Fruit fly (Drosophila melanogaster) whole organism, embryonic: ENCODE measurements around the gene CG13359.

Experiments used
- Aef1 ChIP-seq: fragments of 200-800 bp; sonication (Bioruptor generic); IDR thresholded peaks from 3 replicates; pipeline ENCODE4 v1.3.6; 2022; ENCODE audit warnings: missing biosample characterization, missing genetic modification characterization
- B-H1 ChIP-seq: fragments of 200-800 bp; sonication (Bioruptor generic); IDR thresholded peaks from 3 replicates; pipeline ENCODE4 v1.3.6; 2022; ENCODE audit warnings: missing biosample characterization, missing genetic modification characterization
- Bteb2 ChIP-seq: fragments of 200-800 bp; sonication (Bioruptor generic); optimal IDR thresholded peaks from 2 replicates; lab custom pipeline; 2016; ENCODE audit warnings: missing biosample characterization, missing genetic modification characterization
- CG10147 ChIP-seq: fragments of 200-800 bp; sonication (Bioruptor generic); optimal IDR thresholded peaks from 2 replicates; lab custom pipeline; 2019; ENCODE audit warnings: missing biosample characterization, mild to moderate bottlenecking, missing genetic modification characterization, moderate library complexity
- CG10209 ChIP-seq: fragments of 200-800 bp; sonication (Bioruptor generic); optimal IDR thresholded peaks from 3 replicates; lab custom pipeline; 2017; ENCODE audit warnings: missing biosample characterization, mild to moderate bottlenecking, missing genetic modification characterization, missing genetic modification reagents
- CG10321 ChIP-seq: fragments of 200-800 bp; sonication (Bioruptor generic); IDR thresholded peaks from 2 replicates; pipeline ENCODE4 v1.3.6; 2022; ENCODE audit warnings: missing biosample characterization, missing genetic modification characterization
- CG11695 ChIP-seq: fragments of 200-800 bp; sonication (Bioruptor generic); IDR thresholded peaks from 3 replicates; pipeline ENCODE4 v1.3.6; 2022; ENCODE audit warnings: missing biosample characterization, missing genetic modification characterization
- CG11723 ChIP-seq: fragments of 200-800 bp; sonication (Bioruptor generic); optimal IDR thresholded peaks from 2 replicates; lab custom pipeline; 2017; ENCODE audit warnings: missing biosample characterization, mild to moderate bottlenecking, missing genetic modification characterization
- CG12104 ChIP-seq: fragments of 200-800 bp; sonication (Bioruptor generic); optimal IDR thresholded peaks from 3 replicates; lab custom pipeline; 2016; ENCODE audit warnings: missing biosample characterization, missing genetic modification characterization
- CG13296 ChIP-seq: fragments of 200-800 bp; sonication (Bioruptor generic); optimal IDR thresholded peaks from 3 replicates; lab custom pipeline; 2018; ENCODE audit warnings: missing biosample characterization, mild to moderate bottlenecking, missing genetic modification characterization
- CG14014 ChIP-seq: fragments of 200-800 bp; sonication (Bioruptor generic); IDR thresholded peaks from 2 replicates; pipeline ENCODE4 v1.3.6; 2022; ENCODE audit warnings: missing biosample characterization, missing genetic modification characterization
- CG17385 ChIP-seq: fragments of 200-800 bp; sonication (Bioruptor generic); optimal IDR thresholded peaks from 3 replicates; lab custom pipeline; 2018; ENCODE audit warnings: missing biosample characterization, mild to moderate bottlenecking, missing genetic modification characterization
- CG18476 ChIP-seq: fragments of 200-800 bp; sonication (Bioruptor generic); optimal IDR thresholded peaks from 2 replicates; lab custom pipeline; 2016; ENCODE audit warnings: missing biosample characterization, mild to moderate bottlenecking, missing genetic modification characterization
- CG2202 ChIP-seq: fragments of 200-800 bp; sonication (Bioruptor generic); optimal IDR thresholded peaks from 2 replicates; lab custom pipeline; 2018; ENCODE audit warnings: missing biosample characterization, mild to moderate bottlenecking, missing genetic modification characterization
- CG42726 ChIP-seq: fragments of 200-800 bp; sonication (Bioruptor generic); IDR thresholded peaks from 2 replicates; pipeline ENCODE4 v1.3.6; 2022; ENCODE audit warnings: missing biosample characterization, missing genetic modification characterization; ENCODE audit not compliant: partially characterized antibody
- CG4730 ChIP-seq: fragments of 200-800 bp; sonication (Bioruptor generic); IDR thresholded peaks from 2 replicates; pipeline ENCODE4 v1.3.6; 2022; ENCODE audit warnings: missing biosample characterization, missing genetic modification characterization
- CG6765 ChIP-seq: fragments of 200-800 bp; sonication (Bioruptor generic); optimal IDR thresholded peaks from 3 replicates; lab custom pipeline; 2017; ENCODE audit warnings: missing biosample characterization, mild to moderate bottlenecking, missing genetic modification characterization
- CG8359 ChIP-seq: fragments of 200-800 bp; sonication (Bioruptor generic); optimal IDR thresholded peaks from 2 replicates; lab custom pipeline; 2017; ENCODE audit warnings: missing biosample characterization, mild to moderate bottlenecking, missing genetic modification characterization, borderline replicate concordance
- CG8944 ChIP-seq: fragments of 200-800 bp; sonication (Bioruptor generic); optimal IDR thresholded peaks from 3 replicates; lab custom pipeline; 2016; ENCODE audit warnings: missing biosample characterization, missing genetic modification characterization
- CG9609 ChIP-seq: fragments of 200-800 bp; sonication (Bioruptor generic); optimal IDR thresholded peaks from 3 replicates; lab custom pipeline; 2016; ENCODE audit warnings: missing biosample characterization, missing genetic modification characterization
- CG9876 ChIP-seq: fragments of 200-800 bp; sonication (Bioruptor generic); optimal IDR thresholded peaks from 2 replicates; lab custom pipeline; 2016; ENCODE audit warnings: missing biosample characterization, missing genetic modification characterization
- CHES-1-like ChIP-seq: fragments of 200-800 bp; sonication (Bioruptor generic); optimal IDR thresholded peaks from 2 replicates; lab custom pipeline; 2016; ENCODE audit warnings: missing biosample characterization, missing genetic modification characterization
- Chrac-16 ChIP-seq: fragments of 200-800 bp; sonication (Bioruptor generic); optimal IDR thresholded peaks from 3 replicates; lab custom pipeline; 2016; ENCODE audit warnings: missing biosample characterization, missing genetic modification characterization
- D19B ChIP-seq: fragments of 200-800 bp; sonication (Bioruptor generic); optimal IDR thresholded peaks from 2 replicates; lab custom pipeline; 2017; ENCODE audit warnings: missing biosample characterization, mild to moderate bottlenecking, missing genetic modification characterization
- Dad ChIP-seq: fragments of 200-800 bp; sonication (Bioruptor generic); optimal IDR thresholded peaks from 3 replicates; lab custom pipeline; 2016; ENCODE audit warnings: missing biosample characterization, missing genetic modification characterization
- Dip3 ChIP-seq: fragments of 200-800 bp; sonication (Bioruptor generic); optimal IDR thresholded peaks from 3 replicates; lab custom pipeline; 2016; ENCODE audit warnings: missing biosample characterization, missing genetic modification characterization
- Dp ChIP-seq: fragments of 200-800 bp; sonication (Bioruptor generic); optimal IDR thresholded peaks from 2 replicates; lab custom pipeline; 2018; ENCODE audit warnings: missing biosample characterization, mild to moderate bottlenecking, missing genetic modification characterization, moderate library complexity
- Gug ChIP-seq: fragments of 200-800 bp; sonication (Bioruptor generic); IDR thresholded peaks from 4 replicates; pipeline ENCODE4 v1.3.6; 2022; ENCODE audit warnings: missing biosample characterization, missing genetic modification characterization
- HmgD ChIP-seq: fragments of 200-800 bp; sonication (Bioruptor generic); optimal IDR thresholded peaks from 3 replicates; lab custom pipeline; 2016; ENCODE audit warnings: missing biosample characterization, missing genetic modification characterization
- Hsf ChIP-seq: fragments of 200-800 bp; sonication (Bioruptor generic); optimal IDR thresholded peaks from 3 replicates; lab custom pipeline; 2016; ENCODE audit warnings: missing biosample characterization, missing genetic modification characterization
- Kr ChIP-seq: fragments of 200-800 bp; sonication (Bioruptor generic); optimal IDR thresholded peaks from 2 replicates; lab custom pipeline; 2017; ENCODE audit warnings: missing biosample characterization, mild to moderate bottlenecking, missing genetic modification characterization
- Lpt ChIP-seq: fragments of >200 bp; optimal IDR thresholded peaks from 2 replicates; lab custom pipeline; 2018; ENCODE audit warnings: missing biosample characterization, missing genetic modification characterization
- NFAT ChIP-seq: fragments of 200-800 bp; sonication (Bioruptor generic); IDR thresholded peaks from 2 replicates; pipeline ENCODE4 v1.3.6; 2022; ENCODE audit warnings: missing biosample characterization, missing genetic modification characterization
- Rfx ChIP-seq: fragments of 200-800 bp; sonication (Bioruptor generic); IDR thresholded peaks from 2 replicates; pipeline ENCODE4 v1.3.6; 2022; ENCODE audit warnings: missing biosample characterization, missing genetic modification characterization
- Spps ChIP-seq: fragments of 200-800 bp; sonication (Bioruptor generic); optimal IDR thresholded peaks from 2 replicates; lab custom pipeline; 2018; ENCODE audit warnings: missing biosample characterization, mild to moderate bottlenecking, missing genetic modification characterization
- ara ChIP-seq: fragments of 200-800 bp; sonication (Bioruptor generic); IDR thresholded peaks from 2 replicates; pipeline ENCODE4 v1.3.6; 2022; ENCODE audit warnings: missing biosample characterization, missing genetic modification characterization
- ase ChIP-seq: fragments of 200-800 bp; sonication (Bioruptor generic); IDR thresholded peaks from 3 replicates; pipeline ENCODE4 v1.3.6; 2022; ENCODE audit warnings: missing biosample characterization, missing genetic modification characterization
- dm ChIP-seq: fragments of 200-800 bp; sonication (Bioruptor generic); optimal IDR thresholded peaks from 3 replicates; lab custom pipeline; 2016; ENCODE audit warnings: missing biosample characterization, missing genetic modification characterization
- dmrt99B ChIP-seq: fragments of 200-800 bp; sonication (Bioruptor generic); optimal IDR thresholded peaks from 2 replicates; lab custom pipeline; 2018; ENCODE audit warnings: missing biosample characterization, mild to moderate bottlenecking, missing genetic modification characterization, moderate library complexity
- eve ChIP-seq, 2 experiments: fragments of >200 bp; optimal IDR thresholded peaks; 2 replicates each; lab custom pipeline; 2017; ENCODE audit warnings: missing biosample characterization in 2 of 2, missing genetic modification characterization in 2 of 2
- gcm2 ChIP-seq: fragments of 200-800 bp; sonication (Bioruptor generic); optimal IDR thresholded peaks from 2 replicates; lab custom pipeline; 2016; ENCODE audit warnings: missing biosample characterization, missing genetic modification characterization
- gem ChIP-seq: fragments of 200-800 bp; sonication (Bioruptor generic); optimal IDR thresholded peaks from 2 replicates; lab custom pipeline; 2019; ENCODE audit warnings: missing biosample characterization, mild to moderate bottlenecking, missing genetic modification characterization, moderate library complexity
- hb ChIP-seq: fragments of 200-800 bp; sonication (Bioruptor generic); IDR thresholded peaks from 3 replicates; pipeline ENCODE4 v1.3.6; 2022; ENCODE audit warnings: missing biosample characterization, missing genetic modification characterization; ENCODE audit not compliant: partially characterized antibody
- oc ChIP-seq: fragments of 200-800 bp; sonication (Bioruptor generic); optimal IDR thresholded peaks from 2 replicates; lab custom pipeline; 2018; ENCODE audit warnings: missing biosample characterization, mild to moderate bottlenecking, missing genetic modification characterization, moderate library complexity
- ro ChIP-seq: fragments of 200-800 bp; sonication (Bioruptor generic); IDR thresholded peaks from 2 replicates; pipeline ENCODE4 v1.3.6; 2022; ENCODE audit warnings: missing biosample characterization, missing genetic modification characterization
- row ChIP-seq: fragments of 200-800 bp; sonication (Bioruptor generic); IDR thresholded peaks from 3 replicates; pipeline ENCODE4 v1.3.6; 2022; ENCODE audit warnings: missing biosample characterization, missing genetic modification characterization
- sob ChIP-seq: fragments of 200-800 bp; sonication (Bioruptor generic); IDR thresholded peaks from 2 replicates; pipeline ENCODE4 v1.3.6; 2022; ENCODE audit warnings: missing biosample characterization, missing genetic modification characterization
- vnd ChIP-seq: fragments of 200-800 bp; sonication (Bioruptor generic); IDR thresholded peaks from 3 replicates; pipeline ENCODE4 v1.3.6; 2022; ENCODE audit warnings: missing biosample characterization, missing genetic modification characterization; ENCODE audit not compliant: partially characterized antibody
- vvl ChIP-seq: fragments of 200-800 bp; sonication (Bioruptor generic); IDR thresholded peaks from 2 replicates; pipeline ENCODE4 v1.3.6; 2022; ENCODE audit warnings: missing biosample characterization, missing genetic modification characterization

CG13359 gene

DNA sequence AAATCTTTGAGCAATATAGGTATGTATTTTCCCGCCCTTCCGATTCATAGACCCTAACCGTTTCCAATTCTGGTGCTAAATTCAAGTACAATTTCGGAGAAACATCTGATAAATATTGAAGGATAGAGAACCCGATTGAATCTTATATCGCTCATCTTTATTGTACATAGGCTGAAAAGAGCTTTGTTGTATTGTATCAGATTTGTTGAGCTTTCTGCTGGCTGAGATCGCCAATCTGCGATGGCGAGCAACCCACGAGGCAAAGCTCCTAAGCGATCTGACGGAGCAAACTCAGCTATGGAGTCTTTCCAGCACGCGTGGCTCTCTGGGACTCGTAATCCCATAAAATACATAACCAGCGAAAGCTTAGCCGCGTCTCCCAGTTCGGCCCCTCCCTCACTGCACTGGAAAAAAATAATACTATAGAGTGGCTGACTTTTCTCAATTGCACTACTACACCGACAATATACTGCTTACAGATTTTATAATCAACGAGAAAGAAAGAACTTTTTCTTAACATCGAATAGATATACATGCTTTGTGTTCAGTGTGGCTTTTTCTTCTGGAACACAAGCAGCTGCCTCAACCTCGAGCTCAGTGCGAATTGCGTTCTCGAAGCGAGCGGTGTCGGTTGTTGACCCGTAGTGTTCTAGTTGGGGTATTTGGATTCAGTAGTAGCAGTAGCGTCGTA is 47.5 kb downstream of the CG13359 start (continued):
- TF ChIP-seq CG10147: peak; percentile 86
- TF ChIP-seq ro (GFP tag; lab: Robert Waterston, UW): no peak
- TF ChIP-seq Spps (tag; lab: Kevin White, UChicago): no peak
- peak; percentile 87 for TF ChIP-seq gem (tag; lab: Kevin White, UChicago)
- TF ChIP-seq CG9609 (GFP tag; lab: Kevin White, UChicago): peak; percentile 75
- peak; percentile 64; the same call in 1 of the 3 replicates for TF ChIP-seq ase (GFP tag; lab: Robert Waterston, UW)
- TF ChIP-seq Dp (GFP tag; lab: Kevin White, UChicago): no peak
- TF ChIP-seq gcm2 (GFP tag; lab: Kevin White, UChicago): peak; percentile 78
- peak; percentile 55; the same call in 1 of the 3 replicates for TF ChIP-seq B-H1
- peak; percentile 76 for TF ChIP-seq ara
- peak; percentile 87 for TF ChIP-seq CG14014
- peak; percentile 80; the same call in 3 of the 4 replicates for TF ChIP-seq Gug (GFP tag; lab: Robert Waterston, UW)
- TF ChIP-seq sob (GFP tag; lab: Robert Waterston, UW): peak; percentile 92
- TF ChIP-seq NFAT: peak; percentile 94
- peak; percentile 72 for TF ChIP-seq CG13296 (GFP tag; lab: Kevin White, UChicago)
- peak; percentile 68 for TF ChIP-seq oc (tag; lab: Kevin White, UChicago)
- TF ChIP-seq eve (GFP tag; optimal IDR thresholded peaks at IDR 0.05; lab: Kevin White, UChicago): no peak
- TF ChIP-seq CG2202 (tag; lab: Kevin White, UChicago): no peak
- TF ChIP-seq CG10209: peak; percentile 80
- TF ChIP-seq CG9876: peak; percentile 63
- TF ChIP-seq Lpt (GFP tag; lab: Kevin White, UChicago): no peak
- peak; percentile 77 for TF ChIP-seq CG17385 (GFP tag; lab: Kevin White, UChicago)
- TF ChIP-seq CG4730: peak; percentile 67
- TF ChIP-seq Aef1 (GFP tag; lab: Robert Waterston, UW): peak; percentile 78
- peak; percentile 87 for TF ChIP-seq Hsf
- no peak for TF ChIP-seq Kr (GFP tag; lab: Kevin White, UChicago)
- peak; percentile 30 for TF ChIP-seq CG6765 (GFP tag; lab: Kevin White, UChicago)
- TF ChIP-seq CG8944 (GFP tag; lab: Kevin White, UChicago): peak; percentile 78
- peak; percentile 97 for TF ChIP-seq Rfx (GFP tag; lab: Robert Waterston, UW)
- no peak for TF ChIP-seq CG8359 (GFP tag; lab: Kevin White, UChicago)
- peak; percentile 88 for TF ChIP-seq row (GFP tag; lab: Robert Waterston, UW)
- TF ChIP-seq CG42726 (GFP tag; lab: Robert Waterston, UW): no peak
- TF ChIP-seq vvl (GFP tag; lab: Robert Waterston, UW): peak; percentile 92
- peak; percentile 74 for TF ChIP-seq CG18476 (GFP tag; lab: Kevin White, UChicago)
- TF ChIP-seq hb (GFP tag; lab: Robert Waterston, UW): no peak
- TF ChIP-seq HmgD (GFP tag; lab: Kevin White, UChicago): peak; percentile 57
- TF ChIP-seq CHES-1-like: peak; percentile 87
- TF ChIP-seq vnd: no peak
- peak; percentile 65 for TF ChIP-seq CG10321 (GFP tag; lab: Robert Waterston, UW)
- TF ChIP-seq CG12104 (GFP tag; lab: Kevin White, UChicago): peak; percentile 69
- peak; percentile 74 for TF ChIP-seq CG11695 (GFP tag; lab: Robert Waterston, UW)
- TF ChIP-seq Chrac-16 (GFP tag; lab: Kevin White, UChicago): peak; percentile 72
- TF ChIP-seq D19B (GFP tag; lab: Kevin White, UChicago): peak; percentile 82
- TF ChIP-seq Dad (GFP tag; lab: Kevin White, UChicago): peak; percentile 81
- TF ChIP-seq Bteb2: peak; percentile 88
- TF ChIP-seq CG11723 (GFP tag; lab: Kevin White, UChicago): peak; percentile 62
- TF ChIP-seq Dip3: peak; percentile 92
- peak; percentile 73 for TF ChIP-seq dm
- TF ChIP-seq dmrt99B: peak; percentile 82
- TF ChIP-seq, all 482 proteins: peak for 385
